Fruit fly (Drosophila melanogaster) whole organism, wandering third instar larva: ENCODE data around the gene CG31109.

ENCODE experiments used
- Abd-B ChIP-seq: fragments of >200 bp; optimal IDR thresholded peaks from 2 replicates; lab custom pipeline; 2017; ENCODE audit warnings: missing biosample characterization, missing genetic modification characterization
- CG32264 ChIP-seq: fragments of 200-800 bp; sonication (Bioruptor generic); optimal IDR thresholded peaks from 2 replicates; lab custom pipeline; 2016; ENCODE audit warnings: missing biosample characterization, missing genetic modification characterization
- Hnf4 ChIP-seq: fragments of 200-800 bp; sonication (Bioruptor generic); optimal IDR thresholded peaks from 2 replicates; lab custom pipeline; 2016; ENCODE audit warnings: missing biosample characterization, mild to moderate bottlenecking, missing genetic modification characterization
- Hr78 ChIP-seq: fragments of >200 bp; optimal IDR thresholded peaks from 2 replicates; lab custom pipeline; 2017; ENCODE audit warnings: missing biosample characterization, missing genetic modification characterization
- Mio ChIP-seq: sonication (Bioruptor generic); optimal IDR thresholded peaks from 2 replicates; lab custom pipeline; 2016; ENCODE audit warnings: missing biosample characterization, missing genetic modification characterization
- Myc ChIP-seq: fragments of >200 bp; optimal IDR thresholded peaks from 2 replicates; lab custom pipeline; 2017
- N ChIP-seq: fragments of >200 bp; optimal IDR thresholded peaks from 2 replicates; lab custom pipeline; 2018; ENCODE audit warnings: missing biosample characterization, missing external identifiers, missing genetic modification characterization
- OdsH ChIP-seq: fragments of 200-800 bp; sonication (Bioruptor generic); optimal IDR thresholded peaks from 2 replicates; lab custom pipeline; 2016; ENCODE audit warnings: missing biosample characterization, mild to moderate bottlenecking, missing genetic modification characterization
- Rel ChIP-seq, 2 experiments: fragments of 200-800 bp; sonication (Bioruptor generic) in 1 of 2; optimal IDR thresholded peaks; 2 replicates in 1 of 2; 3 replicates in 1 of 2; lab custom pipeline; 2016 to 2019; ENCODE audit warnings: mild to moderate bottlenecking in 2 of 2, missing biosample characterization in 2 of 2, missing genetic modification characterization in 2 of 2, moderate library complexity in 1 of 2
- Vsx2 ChIP-seq: fragments of 200-300, 225-300 bp; sonication (Bioruptor generic); optimal IDR thresholded peaks from 2 replicates; lab custom pipeline; 2018; ENCODE audit warnings: missing biosample characterization, missing genetic modification characterization; ENCODE audit not compliant: partially characterized antibody
- brk ChIP-seq: fragments of 200-800 bp; sonication (Bioruptor generic); optimal IDR thresholded peaks from 2 replicates; lab custom pipeline; 2016; ENCODE audit warnings: missing biosample characterization, mild to moderate bottlenecking, missing genetic modification characterization
- dl ChIP-seq, 2 experiments: fragments of 175-275, 200-275 bp in 1 of 2; fragments of 200-275 bp in 1 of 2; sonication (Bioruptor generic); optimal IDR thresholded peaks; lab custom pipeline; 2018; ENCODE audit warnings: mild to moderate bottlenecking in 2 of 2, missing biosample characterization in 2 of 2, missing genetic modification characterization in 2 of 2, moderate library complexity in 2 of 2; ENCODE audit not compliant: partially characterized antibody in 2 of 2, insufficient read depth in 1 of 2
- ey ChIP-seq: fragments of 200-800 bp; sonication (Bioruptor generic); optimal IDR thresholded peaks from 2 replicates; lab custom pipeline; 2016; ENCODE audit warnings: missing biosample characterization, missing genetic modification characterization
- lola ChIP-seq: fragments of >200 bp; optimal IDR thresholded peaks from 2 replicates; lab custom pipeline; 2017; ENCODE audit warnings: missing biosample characterization, missing genetic modification characterization
- pan ChIP-seq: fragments of >200 bp; optimal IDR thresholded peaks from 2 replicates; lab custom pipeline; 2017
- sage ChIP-seq: fragments of 200-800 bp; sonication (Bioruptor generic); optimal IDR thresholded peaks from 2 replicates; lab custom pipeline; 2016; ENCODE audit warnings: missing biosample characterization, mild to moderate bottlenecking, missing genetic modification characterization
- sv ChIP-seq: fragments of 200-800 bp; sonication (Bioruptor generic); optimal IDR thresholded peaks from 3 replicates; lab custom pipeline; 2016; ENCODE audit warnings: missing biosample characterization, missing genetic modification characterization

Gene CG31109

DNA sequence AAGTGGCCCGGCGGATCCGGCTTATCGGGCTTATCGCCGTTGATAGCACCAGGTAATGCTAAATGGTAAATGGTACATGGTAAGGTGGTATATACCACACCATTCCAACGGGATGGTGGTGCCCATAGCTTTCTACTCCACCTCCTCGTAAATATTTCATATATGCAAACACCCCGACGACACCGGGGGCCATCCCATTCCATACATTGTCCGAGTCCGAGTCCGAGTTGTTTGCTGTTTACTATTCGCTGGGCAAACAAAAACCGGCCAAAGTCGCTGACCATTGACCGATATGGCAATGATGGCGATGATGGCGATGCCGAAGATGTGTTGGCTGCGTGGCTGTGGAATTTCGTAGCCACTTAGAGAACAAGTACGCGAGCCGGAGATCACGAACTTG is 50.4 kb downstream of the CG31109 start:
- no peak for TF ChIP-seq lola
- TF ChIP-seq Mio (GFP tag; lab: Kevin White, UChicago) = no peak
- no peak for TF ChIP-seq Myc
- no peak for TF ChIP-seq N
- TF ChIP-seq pan (lab: Kevin White, UChicago) = no peak
- TF ChIP-seq sv = no peak
- no peak for TF ChIP-seq Hr78 (GFP tag; lab: Kevin White, UChicago)
- TF ChIP-seq Abd-B (GFP tag; lab: Kevin White, UChicago) = no peak
- TF ChIP-seq Rel (GFP tag; optimal IDR thresholded peaks at IDR 0.05; lab: Kevin White, UChicago) = no peak
- no peak for TF ChIP-seq Rel (tag; optimal IDR thresholded peaks at IDR 0.05; lab: Kevin White, UChicago)
- no peak for TF ChIP-seq ey (GFP tag; lab: Kevin White, UChicago)
- TF ChIP-seq sage (GFP tag; lab: Kevin White, UChicago) = no peak
- no peak for TF ChIP-seq brk (GFP tag; lab: Kevin White, UChicago)
- no peak for TF ChIP-seq Vsx2 (GFP tag; lab: Kevin White, UChicago)
- TF ChIP-seq dl (GFP tag; optimal IDR thresholded peaks at IDR 0.05; lab: Kevin White, UChicago; ENCODE audit: insufficient read depth in 1 of 2, partially characterized antibody in 2 of 2) = no peak
- no peak for TF ChIP-seq OdsH (GFP tag; lab: Kevin White, UChicago)
- no peak for TF ChIP-seq CG32264
- TF ChIP-seq Hnf4 (GFP tag; lab: Kevin White, UChicago) = no peak
